Worm (Caenorhabditis elegans): ENCODE results near the gene F11G11.4.

Gene F11G11.4

ce11 chrII:4904277-4904676 is 43.9 kb downstream of the F11G11.4 start:
- TF ChIP-seq M03D4.4 (tag; optimal IDR thresholded peaks at IDR 0.05) (no peak), ceh-43 (GFP tag; optimal IDR thresholded peaks at IDR 0.05) (no peak), mep-1 (tag; optimal IDR thresholded peaks at IDR 0.05) (peak; percentile 41), nhr-237 (tag; optimal IDR thresholded peaks at IDR 0.05) (peak; percentile 40), lin-32 (GFP tag; optimal IDR thresholded peaks at IDR 0.05) (no peak), mls-2 (tag; optimal IDR thresholded peaks at IDR 0.05) (no peak), elt-3 (tag; optimal IDR thresholded peaks at IDR 0.05) (no peak), unc-62 (GFP tag; optimal IDR thresholded peaks at IDR 0.05) (peak; percentile 97), lsy-2 (tag; optimal IDR thresholded peaks at IDR 0.05) (peak; percentile 56), hlh-1 (tag; optimal IDR thresholded peaks at IDR 0.05) (peak; percentile 84), bed-3 (GFP tag; optimal IDR thresholded peaks at IDR 0.05) (no peak), mab-5 (tag; optimal IDR thresholded peaks at IDR 0.05) (no peak), cnd-1 (tag; optimal IDR thresholded peaks at IDR 0.05) (no peak), unc-120 (tag; optimal IDR thresholded peaks at IDR 0.05; ENCODE audit: poor library complexity, severe bottlenecking) (peak; percentile 34), ces-1 (GFP tag; optimal IDR thresholded peaks at IDR 0.05) (peak; percentile 93), unc-39 (tag; optimal IDR thresholded peaks at IDR 0.05) (no peak), nhr-12 (tag; optimal IDR thresholded peaks at IDR 0.05) (no peak), drap-1 (GFP tag; optimal IDR thresholded peaks at IDR 0.05) (no peak), lin-13 (tag; optimal IDR thresholded peaks at IDR 0.05) (no peak), pha-4 (tag; optimal IDR thresholded peaks at IDR 0.05) (peak; percentile 70), blmp-1 (tag; optimal IDR thresholded peaks at IDR 0.05) (no peak), sptf-1 (tag; optimal IDR thresholded peaks at IDR 0.05) (no peak), tbx-8 (GFP tag; optimal IDR thresholded peaks at IDR 0.05) (no peak), ztf-11 (tag; optimal IDR thresholded peaks at IDR 0.05) (no peak), nhr-76 (tag; optimal IDR thresholded peaks at IDR 0.05) (no peak), elt-1 (tag; optimal IDR thresholded peaks at IDR 0.05; ENCODE audit: borderline replicate concordance, insufficient read depth) (no peak), ham-2 (GFP tag; optimal IDR thresholded peaks at IDR 0.05) (peak; percentile 50), flh-1 (GFP tag; optimal IDR thresholded peaks at IDR 0.05) (no peak), ceh-39 (tag; optimal IDR thresholded peaks at IDR 0.05) (no peak), nhr-2 (tag; optimal IDR thresholded peaks at IDR 0.05) (no peak), ceh-83 (GFP tag; optimal IDR thresholded peaks at IDR 0.05) (no peak), snpc-4 (tag; optimal IDR thresholded peaks at IDR 0.05) (no peak), sem-2 (GFP tag; optimal IDR thresholded peaks at IDR 0.05) (no peak), zip-8 (tag; optimal IDR thresholded peaks at IDR 0.05) (no peak), nhr-28 (tag; optimal IDR thresholded peaks at IDR 0.05) (no peak)

ce11 chrII:4904778-4905177 is 44.4 kb downstream of the F11G11.4 start, which contains the start of gene btbd-10:
Gene btbd-10, plus strand, starts transcription at chrII:4905008.
- no peak for TF ChIP-seq pha-4 (tag; optimal IDR thresholded peaks at IDR 0.05)
- TF ChIP-seq mep-1 (tag; optimal IDR thresholded peaks at IDR 0.05) = no peak
- no peak for TF ChIP-seq M03D4.4 (tag; optimal IDR thresholded peaks at IDR 0.05)
- no peak for TF ChIP-seq ham-2 (GFP tag; optimal IDR thresholded peaks at IDR 0.05)
- TF ChIP-seq tbx-8 (GFP tag; optimal IDR thresholded peaks at IDR 0.05) = no peak
- TF ChIP-seq nhr-12 (tag; optimal IDR thresholded peaks at IDR 0.05) = no peak
- TF ChIP-seq snpc-4 (tag; optimal IDR thresholded peaks at IDR 0.05) = no peak
- no peak for TF ChIP-seq bed-3 (GFP tag; optimal IDR thresholded peaks at IDR 0.05)
- TF ChIP-seq nhr-28 (tag; optimal IDR thresholded peaks at IDR 0.05) = no peak
- TF ChIP-seq sem-2 (GFP tag; optimal IDR thresholded peaks at IDR 0.05) = no peak
- no peak for TF ChIP-seq nhr-2 (tag; optimal IDR thresholded peaks at IDR 0.05)
- no peak for TF ChIP-seq zip-8 (tag; optimal IDR thresholded peaks at IDR 0.05)
- TF ChIP-seq mab-5 (tag; optimal IDR thresholded peaks at IDR 0.05) = no peak
- no peak for TF ChIP-seq ztf-11 (tag; optimal IDR thresholded peaks at IDR 0.05)
- TF ChIP-seq lin-13 (tag; optimal IDR thresholded peaks at IDR 0.05) = no peak
- TF ChIP-seq elt-3 (tag; optimal IDR thresholded peaks at IDR 0.05) = no peak
- no peak for TF ChIP-seq unc-120 (tag; optimal IDR thresholded peaks at IDR 0.05; ENCODE audit: poor library complexity, severe bottlenecking)
- TF ChIP-seq cnd-1 (tag; optimal IDR thresholded peaks at IDR 0.05) = no peak
- no peak for TF ChIP-seq ces-1 (GFP tag; optimal IDR thresholded peaks at IDR 0.05)

ce11 chrII:4905331-4905730 is 44.9 kb downstream of the F11G11.4 start:
- TF ChIP-seq lin-13 (tag; optimal IDR thresholded peaks at IDR 0.05) (no peak), blmp-1 (tag; optimal IDR thresholded peaks at IDR 0.05) (no peak), nhr-12 (tag; optimal IDR thresholded peaks at IDR 0.05) (no peak), pha-4 (tag; optimal IDR thresholded peaks at IDR 0.05) (no peak), unc-120 (tag; optimal IDR thresholded peaks at IDR 0.05; ENCODE audit: poor library complexity, severe bottlenecking) (no peak), unc-39 (tag; optimal IDR thresholded peaks at IDR 0.05) (no peak), tbx-8 (GFP tag; optimal IDR thresholded peaks at IDR 0.05) (no peak), cnd-1 (tag; optimal IDR thresholded peaks at IDR 0.05) (no peak), drap-1 (GFP tag; optimal IDR thresholded peaks at IDR 0.05) (no peak), sptf-1 (tag; optimal IDR thresholded peaks at IDR 0.05) (no peak), mep-1 (tag; optimal IDR thresholded peaks at IDR 0.05) (no peak), ztf-11 (tag; optimal IDR thresholded peaks at IDR 0.05) (no peak), nhr-28 (tag; optimal IDR thresholded peaks at IDR 0.05) (no peak), zip-8 (tag; optimal IDR thresholded peaks at IDR 0.05) (no peak), flh-1 (GFP tag; optimal IDR thresholded peaks at IDR 0.05) (no peak)

Data from whole organism, mixed stage, embryonic.